Fruit fly (Drosophila melanogaster): ENCODE data around the gene Ilp6.

DNA sequence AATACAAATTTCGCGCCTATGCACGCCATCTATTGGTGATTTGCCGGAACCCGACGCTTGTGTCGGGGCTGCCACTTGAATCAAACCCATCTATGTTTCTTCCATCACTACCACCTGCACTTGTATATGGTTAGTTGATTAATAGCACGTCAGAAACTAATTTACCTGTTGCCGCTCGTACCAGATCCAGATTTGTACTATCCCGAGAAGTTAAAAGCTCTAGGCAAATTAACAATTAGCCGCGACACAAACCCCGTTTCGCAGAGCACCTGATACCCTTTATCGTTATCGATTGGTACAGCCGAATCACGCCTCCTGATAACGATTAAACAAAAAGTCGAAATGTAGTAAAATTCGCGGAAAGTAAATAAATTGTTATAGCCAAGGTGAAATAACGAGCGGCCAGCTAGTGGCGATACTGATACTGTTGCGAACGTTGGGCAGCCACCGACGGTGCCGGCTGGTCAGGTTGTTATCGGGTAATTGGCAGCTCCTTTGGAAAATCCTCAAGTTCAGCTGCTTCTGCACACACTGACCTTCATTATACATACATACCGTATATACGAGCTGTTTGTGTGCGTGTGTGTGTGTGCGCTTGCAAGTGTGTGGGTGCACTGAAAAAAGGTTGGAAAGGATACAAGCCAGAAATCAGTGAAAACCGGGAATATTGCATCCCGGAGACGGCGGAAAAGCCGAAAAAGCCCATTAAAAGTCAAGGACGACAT, 5.7 kb upstream of the Ilp6 start:
- TF ChIP-seq kay (GFP tag; ENCODE audit: borderline replicate concordance): no peak
- TF ChIP-seq Mnt (GFP tag; optimal IDR thresholded peaks at IDR 0.05): peak; percentile 53
- TF ChIP-seq toe (GFP tag; optimal IDR thresholded peaks at IDR 0.05): no peak
- peak; percentile 74 for TF ChIP-seq bab1 (GFP tag; optimal IDR thresholded peaks at IDR 0.05)
- TF ChIP-seq Clk (GFP tag; optimal IDR thresholded peaks at IDR 0.05): no peak
- no peak for TF ChIP-seq cnc (optimal IDR thresholded peaks at IDR 0.05)
- no peak for TF ChIP-seq tj (GFP tag; optimal IDR thresholded peaks at IDR 0.05)
- peak; percentile 8 for TF ChIP-seq CG7101 (tag; optimal IDR thresholded peaks at IDR 0.05)
- TF ChIP-seq Hr96 (GFP tag; optimal IDR thresholded peaks at IDR 0.05): no peak
- peak; percentile 9 for TF ChIP-seq CG11617 (GFP tag; optimal IDR thresholded peaks at IDR 0.05)
- TF ChIP-seq CG5204 (GFP tag; optimal IDR thresholded peaks at IDR 0.05): no peak
- no peak for TF ChIP-seq CG12768 (GFP tag; optimal IDR thresholded peaks at IDR 0.05)
- peak; percentile 23 for TF ChIP-seq pad (GFP tag; optimal IDR thresholded peaks at IDR 0.05)
